Fruit fly (Drosophila melanogaster): Measurements from ENCODE around the gene CG13857.

The CG13857 gene

DNA sequence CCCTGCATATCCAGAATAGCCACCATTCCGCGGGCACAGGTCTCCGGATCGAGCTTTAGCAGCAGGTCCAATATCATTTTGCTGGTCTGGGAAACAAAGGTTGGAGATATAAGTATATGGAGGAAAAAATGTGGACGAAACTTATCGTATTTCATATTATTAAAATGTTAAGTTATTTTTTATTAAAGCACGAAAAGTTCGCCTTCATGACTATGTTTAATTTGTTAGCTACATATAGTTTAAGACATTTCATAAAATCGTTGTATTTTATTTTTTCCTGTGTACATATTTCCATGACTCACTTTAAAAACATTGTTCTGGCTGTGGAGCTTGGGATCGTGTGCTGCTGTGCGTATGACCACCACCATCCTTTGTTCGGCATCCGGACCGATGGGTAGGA lies 30.1 kb upstream of the CG13857 start:
- TF ChIP-seq gem (tag; optimal IDR thresholded peaks at IDR 0.05) (peak; percentile 25), dmrt99B (tag; optimal IDR thresholded peaks at IDR 0.05) (peak; percentile 6), CG1603 (tag; optimal IDR thresholded peaks at IDR 0.05) (peak; percentile 20), az2 (GFP tag; optimal IDR thresholded peaks at IDR 0.05) (peak; percentile 4), CG2120 (GFP tag; optimal IDR thresholded peaks at IDR 0.05) (peak; percentile 18), CG6765 (GFP tag; optimal IDR thresholded peaks at IDR 0.05) (no peak), sd (tag; optimal IDR thresholded peaks at IDR 0.05) (peak; percentile 17), sens (GFP tag) (peak; percentile 54), Xbp1 (GFP tag; optimal IDR thresholded peaks at IDR 0.05) (peak; percentile 14), nerfin-2 (GFP tag; IDR thresholded peaks at IDR 0.05; ENCODE audit: partially characterized antibody) (no peak), CG2129 (GFP tag; IDR thresholded peaks at IDR 0.05; ENCODE audit: partially characterized antibody) (no peak), CG6272 (GFP tag; IDR thresholded peaks at IDR 0.05) (no peak), CTCF (GFP tag; optimal IDR thresholded peaks at IDR 0.05) (no peak), Drgx (GFP tag; IDR thresholded peaks at IDR 0.05) (peak; percentile 45), CG9797 (GFP tag; optimal IDR thresholded peaks at IDR 0.05) (no peak), CG31441 (GFP tag; IDR thresholded peaks at IDR 0.05) (0 out of 2 replicates have a peak, but pooled peaks have one; percentile 12), pb (GFP tag; optimal IDR thresholded peaks at IDR 0.05) (no peak), Sox102F (GFP tag; optimal IDR thresholded peaks at IDR 0.05) (peak; percentile 34), tap (tag; optimal IDR thresholded peaks at IDR 0.05) (no peak), CG15514 (GFP tag; optimal IDR thresholded peaks at IDR 0.05) (no peak), CG11695 (GFP tag; IDR thresholded peaks at IDR 0.05) (0 out of 3 replicates have a peak, but pooled peaks have one; percentile 33), CG12391 (tag; optimal IDR thresholded peaks at IDR 0.05) (peak; percentile 3), row (GFP tag; IDR thresholded peaks at IDR 0.05) (peak; percentile 15; the same call in 1 of the 3 replicates), lbe (GFP tag; optimal IDR thresholded peaks at IDR 0.05) (peak; percentile 8), CG11085 (GFP tag; IDR thresholded peaks at IDR 0.05) (no peak), gro (GFP tag; optimal IDR thresholded peaks at IDR 0.05) (no peak), CG31224 (GFP tag; IDR thresholded peaks at IDR 0.05) (no peak), ab (GFP tag; optimal IDR thresholded peaks at IDR 0.05) (no peak)

DNA sequence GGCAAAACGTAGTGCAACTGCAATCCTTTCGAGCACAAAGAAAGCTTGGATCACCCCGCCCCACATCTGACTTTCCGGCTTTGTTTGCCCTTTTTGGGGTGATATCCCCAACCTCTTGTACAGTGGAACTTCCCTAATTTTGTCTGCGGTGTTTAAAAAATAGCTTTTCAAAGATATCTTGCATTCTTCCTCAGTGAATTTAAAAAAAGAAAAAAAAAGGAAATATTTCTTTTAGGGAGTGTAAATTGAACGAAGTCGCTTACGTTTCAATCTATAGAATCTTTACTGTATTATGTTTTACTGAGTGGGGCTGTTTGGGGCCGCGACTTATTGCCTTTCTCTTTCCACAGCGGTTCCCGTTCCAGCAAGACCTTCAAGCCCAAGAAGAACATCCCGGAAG lies 27.7 kb upstream of the CG13857 start:
- TF ChIP-seq CG1233 (GFP tag; optimal IDR thresholded peaks at IDR 0.05) (peak; percentile 12), Lhr (GFP tag; optimal IDR thresholded peaks at IDR 0.05) (no peak), Ssrp (tag; optimal IDR thresholded peaks at IDR 0.05) (peak; percentile 43), CG10431 (GFP tag; optimal IDR thresholded peaks at IDR 0.05) (no peak), Nf-YC (tag; optimal IDR thresholded peaks at IDR 0.05) (no peak), hbn (GFP tag; IDR thresholded peaks at IDR 0.05; ENCODE audit: partially characterized antibody) (no peak), HLHmδ (GFP tag; optimal IDR thresholded peaks at IDR 0.05) (no peak), CG18262 (tag; optimal IDR thresholded peaks at IDR 0.05) (peak; percentile 59), Dip3 (GFP tag; optimal IDR thresholded peaks at IDR 0.05) (peak; percentile 56), CG14860 (GFP tag; IDR thresholded peaks at IDR 0.05; ENCODE audit: partially characterized antibody) (no peak), dpn (GFP tag; optimal IDR thresholded peaks at IDR 0.05) (peak; percentile 65 to 81), jing (GFP tag; optimal IDR thresholded peaks at IDR 0.05) (no peak), CG13123 (GFP tag; optimal IDR thresholded peaks at IDR 0.05) (no peak), Lpt (GFP tag; optimal IDR thresholded peaks at IDR 0.05) (no peak), CG9932 (GFP tag; IDR thresholded peaks at IDR 0.05) (peak; percentile 77), pfk (GFP tag; optimal IDR thresholded peaks at IDR 0.05) (no peak), CG18011 (GFP tag; optimal IDR thresholded peaks at IDR 0.05) (no peak), slbo (GFP tag; IDR thresholded peaks at IDR 0.05) (peak; percentile 89), CG4424 (GFP tag; optimal IDR thresholded peaks at IDR 0.05) (peak; percentile 41), Oaz (GFP tag; IDR thresholded peaks at IDR 0.05) (peak; percentile 35; the same call in 1 of the 2 replicates), tna (GFP tag; IDR thresholded peaks at IDR 0.05; ENCODE audit: partially characterized antibody) (no peak), Neu2 (GFP tag; optimal IDR thresholded peaks at IDR 0.05; ENCODE audit: borderline replicate concordance) (no peak), CG5953 (GFP tag; IDR thresholded peaks at IDR 0.05) (no peak), chm (GFP tag; IDR thresholded peaks at IDR 0.05) (0 out of 2 replicates have a peak, but pooled peaks have one; percentile 11), Bteb2 (GFP tag; optimal IDR thresholded peaks at IDR 0.05) (peak; percentile 34)
